Fruit fly (Drosophila melanogaster): Measurements from ENCODE around the gene CG17660.

The CG17660 gene

DNA sequence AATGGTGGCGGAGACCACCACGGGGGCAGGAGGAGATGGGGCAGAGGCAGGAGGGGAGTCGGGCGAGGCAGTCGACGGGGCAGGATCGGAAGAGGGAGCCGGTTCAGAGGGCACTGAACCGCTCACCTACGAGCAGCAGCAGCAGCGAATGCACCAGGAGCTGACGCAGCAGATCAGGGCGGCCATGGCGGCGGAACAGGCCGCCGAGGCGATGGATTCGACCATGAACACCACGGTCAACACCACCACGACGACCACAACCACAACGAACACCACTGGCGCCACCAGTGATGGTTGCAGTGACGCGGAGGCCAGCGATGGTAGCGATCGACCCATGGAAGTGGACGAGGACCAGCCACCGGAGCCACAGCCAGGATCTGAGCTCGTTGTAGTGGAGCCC is 14.0 kb downstream of the CG17660 start:
- TF ChIP-seq toe (GFP tag; optimal IDR thresholded peaks at IDR 0.05) = no peak

- TF ChIP-seq tj (GFP tag; optimal IDR thresholded peaks at IDR 0.05) (no peak), Hr96 (GFP tag; optimal IDR thresholded peaks at IDR 0.05) (no peak), CG1620 (GFP tag; optimal IDR thresholded peaks at IDR 0.05) (no peak), bab1 (GFP tag; optimal IDR thresholded peaks at IDR 0.05) (no peak), pad (GFP tag; optimal IDR thresholded peaks at IDR 0.05) (no peak), cic (GFP tag; optimal IDR thresholded peaks at IDR 0.05) (no peak), CG7101 (tag; optimal IDR thresholded peaks at IDR 0.05) (no peak), cnc (optimal IDR thresholded peaks at IDR 0.05) (no peak), ovo (GFP tag; optimal IDR thresholded peaks at IDR 0.05) (no peak), CG14711 (tag; optimal IDR thresholded peaks at IDR 0.05) (no peak), kay (GFP tag; ENCODE audit: borderline replicate concordance) (no peak), CG12768 (GFP tag; optimal IDR thresholded peaks at IDR 0.05) (no peak), Mnt (GFP tag; optimal IDR thresholded peaks at IDR 0.05) (no peak), CG5204 (GFP tag; optimal IDR thresholded peaks at IDR 0.05) (no peak), CG7045 (GFP tag; optimal IDR thresholded peaks at IDR 0.05) (no peak), Clk (GFP tag; optimal IDR thresholded peaks at IDR 0.05) (no peak), CG33017 (tag; optimal IDR thresholded peaks at IDR 0.05) (no peak), toe (GFP tag; optimal IDR thresholded peaks at IDR 0.05) (no peak), CG11617 (GFP tag; optimal IDR thresholded peaks at IDR 0.05) (no peak)
These were observed 17.4 kb downstream of the CG17660 start for dm6 chr2L:1692857-1693256.

dm6 chr2L:1672111-1672718 is 38.0 kb downstream of the CG17660 start:
- TF ChIP-seq Clk (GFP tag; optimal IDR thresholded peaks at IDR 0.05) (no peak), CG11617 (GFP tag; optimal IDR thresholded peaks at IDR 0.05) (no peak), pad (GFP tag; optimal IDR thresholded peaks at IDR 0.05) (no peak), Hr96 (GFP tag; optimal IDR thresholded peaks at IDR 0.05) (no peak), CG7045 (GFP tag; optimal IDR thresholded peaks at IDR 0.05) (no peak), cnc (optimal IDR thresholded peaks at IDR 0.05) (no peak), CG33017 (tag; optimal IDR thresholded peaks at IDR 0.05) (no peak), ovo (GFP tag; optimal IDR thresholded peaks at IDR 0.05) (no peak), CG14711 (tag; optimal IDR thresholded peaks at IDR 0.05) (no peak), CG5204 (GFP tag; optimal IDR thresholded peaks at IDR 0.05) (no peak), bab1 (GFP tag; optimal IDR thresholded peaks at IDR 0.05) (no peak), kay (GFP tag; ENCODE audit: borderline replicate concordance) (no peak), toe (GFP tag; optimal IDR thresholded peaks at IDR 0.05) (no peak), tj (GFP tag; optimal IDR thresholded peaks at IDR 0.05) (no peak), Crg-1 (GFP tag; optimal IDR thresholded peaks at IDR 0.05) (no peak)

DNA sequence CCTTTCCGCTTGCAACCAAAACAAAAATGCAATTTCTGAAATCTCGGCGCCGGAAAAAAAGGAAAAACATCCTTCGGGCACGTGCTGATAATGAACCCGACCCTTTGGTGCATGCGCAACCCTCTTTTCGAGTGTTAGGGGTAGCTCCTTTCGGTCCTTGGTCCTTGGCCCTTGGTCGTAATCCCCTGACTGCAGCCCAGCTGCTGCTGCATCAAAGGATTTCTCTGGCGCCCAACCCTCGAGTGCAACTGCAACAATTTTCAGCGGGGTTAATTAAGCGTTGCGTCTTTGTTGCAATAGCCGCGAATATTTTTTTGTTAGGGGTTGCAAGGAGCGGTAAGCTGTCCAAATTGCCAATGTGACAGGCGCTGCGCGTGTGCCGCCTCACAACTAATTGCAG is 39.8 kb downstream of the CG17660 start:
- TF ChIP-seq toe (GFP tag; optimal IDR thresholded peaks at IDR 0.05) = no peak
- TF ChIP-seq CG7045 (GFP tag; optimal IDR thresholded peaks at IDR 0.05) = no peak
- no peak for TF ChIP-seq Hr96 (GFP tag; optimal IDR thresholded peaks at IDR 0.05)
- TF ChIP-seq CG1620 (GFP tag; optimal IDR thresholded peaks at IDR 0.05) = no peak
- TF ChIP-seq kay (GFP tag; ENCODE audit: borderline replicate concordance) = no peak
- TF ChIP-seq Crg-1 (GFP tag; optimal IDR thresholded peaks at IDR 0.05) = no peak
- TF ChIP-seq pad (GFP tag; optimal IDR thresholded peaks at IDR 0.05) = no peak
- TF ChIP-seq CG12768 (GFP tag; optimal IDR thresholded peaks at IDR 0.05) = no peak
- TF ChIP-seq CG11617 (GFP tag; optimal IDR thresholded peaks at IDR 0.05) = no peak
- no peak for TF ChIP-seq CG5204 (GFP tag; optimal IDR thresholded peaks at IDR 0.05)
- TF ChIP-seq ovo (GFP tag; optimal IDR thresholded peaks at IDR 0.05) = no peak
- no peak for TF ChIP-seq bab1 (GFP tag; optimal IDR thresholded peaks at IDR 0.05)
- no peak for TF ChIP-seq Mnt (GFP tag; optimal IDR thresholded peaks at IDR 0.05)
- no peak for TF ChIP-seq CG7101 (tag; optimal IDR thresholded peaks at IDR 0.05)
- no peak for TF ChIP-seq cnc (optimal IDR thresholded peaks at IDR 0.05)
- no peak for TF ChIP-seq cic (GFP tag; optimal IDR thresholded peaks at IDR 0.05)
- TF ChIP-seq CG33017 (tag; optimal IDR thresholded peaks at IDR 0.05) = no peak
- TF ChIP-seq CG14711 (tag; optimal IDR thresholded peaks at IDR 0.05) = no peak

DNA sequence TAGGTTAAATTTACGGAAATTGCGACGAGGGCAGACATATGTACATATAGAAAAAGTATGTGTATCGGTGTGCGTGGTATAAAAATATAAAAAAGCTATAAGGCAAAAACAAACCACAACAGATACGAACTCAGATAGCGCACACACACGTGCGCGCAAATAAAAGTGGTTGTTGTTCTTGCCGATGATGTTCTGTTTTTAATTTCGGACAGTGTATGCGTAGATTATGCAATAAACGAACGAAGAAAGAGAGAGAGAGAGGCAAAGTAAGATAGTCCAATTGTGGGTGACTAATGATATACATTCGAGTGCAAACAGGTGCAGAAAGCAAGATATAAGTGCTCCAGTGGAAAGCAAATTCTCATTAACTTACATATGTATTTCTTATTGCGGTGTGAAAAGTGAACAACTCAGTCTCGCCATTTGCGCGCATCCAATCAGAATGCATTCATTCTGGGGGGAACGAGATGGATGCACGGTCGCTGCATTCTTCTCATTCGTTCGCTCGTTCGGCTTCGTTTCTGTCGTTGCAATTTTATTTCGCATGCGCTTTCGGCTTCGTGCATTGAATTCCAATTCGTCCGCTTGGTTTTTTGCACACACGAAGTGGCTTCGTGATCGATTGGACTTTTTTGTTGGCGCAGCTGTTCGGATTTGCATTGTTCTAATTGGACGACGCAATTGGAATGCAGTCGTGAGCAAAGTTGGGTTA is 40.7 kb downstream of the CG17660 start:
- TF ChIP-seq CG11617 (GFP tag; optimal IDR thresholded peaks at IDR 0.05) (no peak), tj (GFP tag; optimal IDR thresholded peaks at IDR 0.05) (peak; percentile 18), Mnt (GFP tag; optimal IDR thresholded peaks at IDR 0.05) (peak; percentile 1)

DNA sequence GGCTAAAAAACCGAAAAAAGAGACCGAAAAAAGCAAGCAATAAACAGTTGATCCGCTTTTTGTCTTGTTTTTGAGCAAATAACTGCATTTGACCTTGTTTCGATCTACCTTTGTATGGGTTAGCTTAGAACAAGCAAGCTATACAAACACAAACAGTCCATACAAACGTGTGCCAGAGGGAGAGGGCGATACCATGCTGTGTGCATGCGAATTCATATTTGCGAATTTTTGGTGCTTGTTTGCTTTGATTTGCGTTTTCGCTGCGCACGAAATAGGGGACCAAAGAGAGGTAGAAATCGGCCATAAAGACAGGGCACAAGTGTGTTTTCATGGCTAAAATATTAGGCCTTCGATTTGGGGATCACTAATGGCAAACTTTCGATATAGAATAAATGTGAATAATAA is 41.6 kb downstream of the CG17660 start:
- TF ChIP-seq CG33017 (tag; optimal IDR thresholded peaks at IDR 0.05) (no peak), CG1620 (GFP tag; optimal IDR thresholded peaks at IDR 0.05) (no peak), Crg-1 (GFP tag; optimal IDR thresholded peaks at IDR 0.05) (no peak), CG12768 (GFP tag; optimal IDR thresholded peaks at IDR 0.05) (no peak), CG14711 (tag; optimal IDR thresholded peaks at IDR 0.05) (no peak), cnc (optimal IDR thresholded peaks at IDR 0.05) (no peak), tj (GFP tag; optimal IDR thresholded peaks at IDR 0.05) (no peak), CG11617 (GFP tag; optimal IDR thresholded peaks at IDR 0.05) (no peak), Clk (GFP tag; optimal IDR thresholded peaks at IDR 0.05) (no peak), bab1 (GFP tag; optimal IDR thresholded peaks at IDR 0.05) (no peak), Hr96 (GFP tag; optimal IDR thresholded peaks at IDR 0.05) (no peak), CG7101 (tag; optimal IDR thresholded peaks at IDR 0.05) (no peak), Mnt (GFP tag; optimal IDR thresholded peaks at IDR 0.05) (no peak), cic (GFP tag; optimal IDR thresholded peaks at IDR 0.05) (no peak), ovo (GFP tag; optimal IDR thresholded peaks at IDR 0.05) (no peak), pad (GFP tag; optimal IDR thresholded peaks at IDR 0.05) (no peak), CG5204 (GFP tag; optimal IDR thresholded peaks at IDR 0.05) (no peak), CG7045 (GFP tag; optimal IDR thresholded peaks at IDR 0.05) (no peak)

Data from whole organism, adult.